Fruit fly (Drosophila melanogaster) S2 (cell line): Measurements from ENCODE around the gene Spg7.

Source experiments
- CG8478 ChIP-seq: fragments of >200 bp; optimal IDR thresholded peaks from 2 replicates; lab custom pipeline; 2018
- CTCF ChIP-seq, 2 experiments: fragments of >200 bp; optimal IDR thresholded peaks; 2 replicates each; lab custom pipeline; 2018

DNA sequence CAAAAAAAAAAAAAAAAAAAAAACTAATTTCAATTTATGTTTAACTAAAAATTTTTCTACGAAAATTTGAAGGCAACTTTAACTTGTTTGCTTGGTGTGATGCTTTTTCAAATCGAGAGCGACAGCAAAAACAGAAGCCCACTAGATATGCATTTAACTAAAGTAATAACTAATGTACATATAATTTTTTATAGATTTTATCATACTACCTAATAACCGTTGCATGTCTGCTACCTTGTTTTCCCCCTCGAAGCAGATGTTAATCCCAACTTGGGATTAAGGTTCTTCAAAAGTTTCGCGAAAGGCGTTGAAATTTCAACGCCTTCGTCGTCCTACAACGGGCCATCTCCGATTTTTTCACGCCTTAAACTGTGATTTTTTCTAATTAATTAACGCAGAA, 15.2 kb downstream of the Spg7 start, which contains the start of gene CG2652:
- TF ChIP-seq CTCF (optimal IDR thresholded peaks at IDR 0.05; lab: Kevin White, UChicago) (no peak), CG8478 (lab: Kevin White, UChicago) (no peak)
